Worm (Caenorhabditis elegans) whole organism, late embryonic: ENCODE data around the gene tpp-2.

Source experiments
- lim-6 ChIP-seq: sonication (generic microtip); optimal IDR thresholded peaks from 2 replicates; lab custom pipeline; 2016; ENCODE audit warnings: missing genetic modification characterization, missing compliant biosample characterization
- pqm-1 ChIP-seq: sonication (generic microtip); optimal IDR thresholded peaks from 2 replicates; lab custom pipeline; 2016; ENCODE audit warnings: missing genetic modification characterization, missing compliant biosample characterization

ce11 chrII:6045048-6045447, 52.3 kb downstream of the tpp-2 start, which contains the start of gene R12C12.5:
- TF ChIP-seq pqm-1 (tag; lab: Kevin White, UChicago): no peak
- no peak for TF ChIP-seq lim-6 (tag; lab: Kevin White, UChicago)
